Fruit fly (Drosophila melanogaster) whole organism, prepupa: ENCODE data around the gene CG33648.

ENCODE experiments used
- Blimp-1 ChIP-seq: fragments of 200-800 bp; sonication (Bioruptor generic); optimal IDR thresholded peaks from 3 replicates; lab custom pipeline; 2017; ENCODE audit warnings: missing biosample characterization, missing genetic modification characterization, mild to moderate bottlenecking, moderate library complexity, missing genetic modification reagents
- CG10669 ChIP-seq: fragments of 200-800 bp; sonication (Bioruptor generic); optimal IDR thresholded peaks from 3 replicates; lab custom pipeline; 2018; ENCODE audit warnings: missing biosample characterization, mild to moderate bottlenecking, missing genetic modification characterization, moderate library complexity
- CG11294 ChIP-seq: fragments of 200-800 bp; sonication (Bioruptor generic); IDR thresholded peaks from 2 replicates; pipeline ENCODE4 v1.3.6; 2022; ENCODE audit warnings: missing biosample characterization, missing genetic modification characterization
- CG11762 ChIP-seq: fragments of 200-800 bp; sonication (Bioruptor generic); optimal IDR thresholded peaks from 3 replicates; lab custom pipeline; 2016; ENCODE audit warnings: missing biosample characterization, missing genetic modification characterization; ENCODE audit not compliant: insufficient read depth
- CG11902 ChIP-seq: fragments of 200-800 bp; sonication (Bioruptor generic); optimal IDR thresholded peaks from 3 replicates; lab custom pipeline; 2016; ENCODE audit warnings: missing biosample characterization, missing genetic modification characterization
- CG15336 ChIP-seq: fragments of 200-800 bp; sonication (Bioruptor generic); IDR thresholded peaks from 2 replicates; pipeline ENCODE4 v1.3.6; 2022; ENCODE audit warnings: missing biosample characterization, missing genetic modification characterization
- CG16779 ChIP-seq: fragments of 200-800 bp; sonication (Bioruptor generic); optimal IDR thresholded peaks from 3 replicates; lab custom pipeline; 2017; ENCODE audit warnings: missing biosample characterization, mild to moderate bottlenecking, missing genetic modification characterization
- CG31627 ChIP-seq: fragments of 200-800 bp; sonication (Bioruptor generic); optimal IDR thresholded peaks from 3 replicates; lab custom pipeline; 2016; ENCODE audit warnings: missing biosample characterization, missing genetic modification characterization
- CG32006 ChIP-seq: fragments of 200-800 bp; sonication (Bioruptor generic); optimal IDR thresholded peaks from 3 replicates; lab custom pipeline; 2017; ENCODE audit warnings: missing biosample characterization, mild to moderate bottlenecking, missing genetic modification characterization
- CG34406 ChIP-seq: fragments of 200-800 bp; sonication (Bioruptor generic); optimal IDR thresholded peaks from 3 replicates; lab custom pipeline; 2016; ENCODE audit warnings: missing biosample characterization, missing genetic modification characterization
- CG3919 ChIP-seq: fragments of 200-800 bp; sonication (Bioruptor generic); optimal IDR thresholded peaks from 3 replicates; lab custom pipeline; 2016; ENCODE audit warnings: missing biosample characterization, missing genetic modification characterization
- CG4318 ChIP-seq: fragments of 200-800 bp; sonication (Bioruptor generic); optimal IDR thresholded peaks from 3 replicates; lab custom pipeline; 2017; ENCODE audit warnings: missing biosample characterization, mild to moderate bottlenecking, missing genetic modification characterization
- CG6163 ChIP-seq: fragments of 200-800 bp; sonication (Bioruptor generic); IDR thresholded peaks from 3 replicates; pipeline ENCODE4 v1.3.6; 2022; ENCODE audit warnings: missing biosample characterization, missing genetic modification characterization
- CG6276 ChIP-seq: fragments of 200-800 bp; sonication (Bioruptor generic); optimal IDR thresholded peaks from 2 replicates; lab custom pipeline; 2017; ENCODE audit warnings: missing biosample characterization, mild to moderate bottlenecking, missing genetic modification characterization
- CG6792 ChIP-seq: fragments of 200-800 bp; sonication (Bioruptor generic); optimal IDR thresholded peaks from 3 replicates; lab custom pipeline; 2016; ENCODE audit warnings: missing biosample characterization, missing genetic modification characterization
- CG6808 ChIP-seq: fragments of 200-800 bp; sonication (Bioruptor generic); optimal IDR thresholded peaks from 3 replicates; lab custom pipeline; 2017; ENCODE audit warnings: missing biosample characterization, missing genetic modification characterization, mild to moderate bottlenecking, moderate library complexity, missing genetic modification reagents
- CG7368 ChIP-seq: fragments of 200-800 bp; sonication (Bioruptor generic); optimal IDR thresholded peaks from 3 replicates; lab custom pipeline; 2016; ENCODE audit warnings: missing biosample characterization, missing genetic modification characterization
- CG8632 ChIP-seq: fragments of 200-800 bp; sonication (Bioruptor generic); optimal IDR thresholded peaks from 3 replicates; lab custom pipeline; 2016; ENCODE audit warnings: missing biosample characterization, missing genetic modification characterization
- CG9139 ChIP-seq: fragments of 200-800 bp; sonication (Bioruptor generic); optimal IDR thresholded peaks from 3 replicates; lab custom pipeline; 2017; ENCODE audit warnings: missing biosample characterization, mild to moderate bottlenecking, missing genetic modification characterization
- Eip93F ChIP-seq: fragments of 200-800 bp; sonication (Bioruptor generic); optimal IDR thresholded peaks from 2 replicates; lab custom pipeline; 2016; ENCODE audit warnings: missing biosample characterization, mild to moderate bottlenecking, missing genetic modification characterization
- Ets21C ChIP-seq: fragments of 200-800 bp; sonication (Bioruptor generic); optimal IDR thresholded peaks from 3 replicates; lab custom pipeline; 2016; ENCODE audit warnings: missing biosample characterization, missing genetic modification characterization
- Ets96B ChIP-seq: fragments of 200-800 bp; optimal IDR thresholded peaks from 2 replicates; lab custom pipeline; 2019; ENCODE audit warnings: missing biosample characterization, mild to moderate bottlenecking, missing genetic modification characterization, moderate library complexity
- Hr38 ChIP-seq: sonication (Bioruptor generic); optimal IDR thresholded peaks from 2 replicates; lab custom pipeline; 2016; ENCODE audit warnings: missing biosample characterization, missing genetic modification characterization
- Hr39 ChIP-seq: fragments of 200-800 bp; sonication (Bioruptor generic); optimal IDR thresholded peaks from 2 replicates; lab custom pipeline; 2016; ENCODE audit warnings: missing biosample characterization, missing genetic modification characterization
- Lpt ChIP-seq: fragments of 200-800 bp; sonication (Bioruptor generic); optimal IDR thresholded peaks from 3 replicates; lab custom pipeline; 2016; ENCODE audit warnings: missing biosample characterization, missing genetic modification characterization
- Met ChIP-seq: fragments of 200-800 bp; sonication (Bioruptor generic); optimal IDR thresholded peaks from 3 replicates; lab custom pipeline; 2016; ENCODE audit warnings: missing biosample characterization, missing genetic modification characterization
- OdsH ChIP-seq: fragments of 200-800 bp; sonication (Bioruptor generic); optimal IDR thresholded peaks from 3 replicates; lab custom pipeline; 2016; ENCODE audit warnings: missing biosample characterization, missing genetic modification characterization
- Sox14 ChIP-seq: fragments of 200-800 bp; sonication (Bioruptor generic); optimal IDR thresholded peaks from 3 replicates; lab custom pipeline; 2016; ENCODE audit warnings: missing biosample characterization, missing genetic modification characterization
- achi ChIP-seq: fragments of 200-800 bp; sonication (Bioruptor generic); optimal IDR thresholded peaks from 3 replicates; lab custom pipeline; 2016; ENCODE audit warnings: missing biosample characterization, missing genetic modification characterization
- acj6 ChIP-seq: fragments of 200-800 bp; sonication (Bioruptor generic); optimal IDR thresholded peaks from 3 replicates; lab custom pipeline; 2016; ENCODE audit warnings: missing biosample characterization, missing genetic modification characterization
- cyc ChIP-seq: fragments of 200-800 bp; sonication (Bioruptor generic); optimal IDR thresholded peaks from 3 replicates; lab custom pipeline; 2016; ENCODE audit warnings: missing biosample characterization, missing genetic modification characterization
- dac ChIP-seq: fragments of 200-800 bp; sonication (Bioruptor generic); optimal IDR thresholded peaks from 2 replicates; lab custom pipeline; 2017; ENCODE audit warnings: missing biosample characterization, mild to moderate bottlenecking, missing genetic modification characterization
- eg ChIP-seq: fragments of 200-800 bp; sonication (Bioruptor generic); IDR thresholded peaks from 3 replicates; pipeline ENCODE4 v1.3.6; 2022; ENCODE audit warnings: missing biosample characterization, missing genetic modification characterization
- esn ChIP-seq: fragments of 200-800 bp; sonication (Bioruptor generic); optimal IDR thresholded peaks from 2 replicates; lab custom pipeline; 2016; ENCODE audit warnings: missing biosample characterization, mild to moderate bottlenecking, missing genetic modification characterization, moderate library complexity
- fd59A ChIP-seq: fragments of 200-800 bp; sonication (Bioruptor generic); optimal IDR thresholded peaks from 2 replicates; lab custom pipeline; 2017; ENCODE audit warnings: missing biosample characterization, mild to moderate bottlenecking, missing genetic modification characterization, missing genetic modification reagents
- fd85E ChIP-seq: fragments of 200-800 bp; sonication (Bioruptor generic); optimal IDR thresholded peaks from 3 replicates; lab custom pipeline; 2016; ENCODE audit warnings: missing biosample characterization, missing genetic modification characterization
- net ChIP-seq: fragments of 200-800 bp; sonication (Bioruptor generic); optimal IDR thresholded peaks from 3 replicates; lab custom pipeline; 2016; ENCODE audit warnings: missing biosample characterization, missing genetic modification characterization
- pdm3 ChIP-seq: fragments of 200-800 bp; sonication (Bioruptor generic); optimal IDR thresholded peaks from 3 replicates; lab custom pipeline; 2016; ENCODE audit warnings: missing biosample characterization, missing genetic modification characterization
- spab ChIP-seq: fragments of 200-800 bp; sonication (Bioruptor generic); optimal IDR thresholded peaks from 2 replicates; lab custom pipeline; 2017; ENCODE audit warnings: missing biosample characterization, mild to moderate bottlenecking, missing genetic modification characterization, missing genetic modification reagents
- ss ChIP-seq, 2 experiments: fragments of 200-800 bp; sonication (Bioruptor generic); optimal IDR thresholded peaks; 2 replicates in 1 of 2; 3 replicates in 1 of 2; lab custom pipeline; 2017 to 2018; ENCODE audit warnings: mild to moderate bottlenecking in 2 of 2, missing biosample characterization in 2 of 2, missing genetic modification characterization in 2 of 2, moderate library complexity in 1 of 2
- topi ChIP-seq: fragments of 200-800 bp; sonication (Bioruptor generic); optimal IDR thresholded peaks from 3 replicates; lab custom pipeline; 2016; ENCODE audit warnings: missing biosample characterization, missing genetic modification characterization

The CG33648 gene

DNA sequence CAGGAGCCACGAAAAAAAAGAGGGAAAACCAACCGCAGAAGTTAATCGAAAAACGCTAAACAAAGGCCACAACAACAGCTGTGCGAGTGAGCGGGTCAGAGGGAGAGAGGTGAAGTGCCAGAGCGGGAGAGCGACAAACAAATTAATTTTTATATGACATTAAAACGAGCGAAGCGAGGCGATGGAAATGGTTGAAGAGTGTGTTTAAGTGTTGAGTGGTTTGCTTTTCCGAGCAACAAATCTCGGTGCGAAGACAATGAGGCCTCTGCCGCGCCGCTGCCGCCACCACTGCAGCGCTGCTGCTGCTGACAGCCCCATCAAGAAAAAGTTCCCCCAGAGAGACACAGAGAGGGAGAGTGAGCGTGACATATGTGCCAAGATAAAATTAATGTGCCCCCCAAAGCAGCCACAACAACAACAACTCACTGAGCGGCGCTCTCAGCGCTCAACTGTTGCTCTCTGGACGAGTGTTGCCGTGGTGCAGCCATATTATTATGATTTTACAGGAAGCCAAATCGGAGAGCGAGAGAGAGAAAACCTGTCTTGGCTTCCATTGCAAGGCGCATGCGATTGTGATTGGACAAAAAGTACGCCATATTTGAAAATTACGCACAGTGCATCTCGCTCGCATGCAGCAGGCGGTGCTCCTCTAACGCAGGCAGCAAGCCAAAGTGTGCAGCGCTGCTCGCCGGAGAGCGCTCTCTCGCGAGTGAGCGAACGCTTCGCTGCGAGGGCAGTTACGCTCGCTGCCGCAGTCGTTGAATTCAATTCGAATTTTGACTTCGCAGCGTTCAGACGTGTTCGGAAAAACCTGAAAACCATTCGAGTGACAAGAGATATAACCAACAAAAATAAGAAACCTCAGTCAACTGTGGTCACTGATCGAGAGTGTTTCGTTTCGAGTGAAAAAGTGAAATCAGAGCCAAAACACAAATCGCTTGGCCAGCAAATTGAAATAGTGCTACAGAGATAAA, 33.7 kb upstream of the CG33648 start, which contains the start of gene noc (continued):
- peak; percentile 26 for TF ChIP-seq spab (GFP tag; lab: Kevin White, UChicago)
- TF ChIP-seq dac (GFP tag; lab: Kevin White, UChicago): no peak
- TF ChIP-seq Met: peak; percentile 26
- peak; percentile 59 for TF ChIP-seq CG16779 (tag; lab: Kevin White, UChicago)
- peak; percentile 63 for TF ChIP-seq Sox14 (GFP tag; lab: Kevin White, UChicago)
- TF ChIP-seq CG3919 (GFP tag; lab: Kevin White, UChicago): peak; percentile 67
- peak; percentile 63 for TF ChIP-seq CG6163 (GFP tag; lab: Robert Waterston, UW)
- TF ChIP-seq topi (GFP tag; lab: Kevin White, UChicago): peak; percentile 17
- TF ChIP-seq CG15336 (GFP tag; lab: Robert Waterston, UW): peak; percentile 50
- TF ChIP-seq fd59A: no peak
- peak; percentile 78 for TF ChIP-seq Blimp-1
- TF ChIP-seq cyc (GFP tag; lab: Kevin White, UChicago): peak; percentile 15
- peak; percentile 19 for TF ChIP-seq CG9139 (GFP tag; lab: Kevin White, UChicago)
- peak; percentile 25 to 47 for TF ChIP-seq ss (GFP tag; optimal IDR thresholded peaks at IDR 0.05; lab: Kevin White, UChicago)
- TF ChIP-seq Hr39 (GFP tag; lab: Kevin White, UChicago): no peak
- no peak for TF ChIP-seq CG8632 (GFP tag; lab: Kevin White, UChicago)
- TF ChIP-seq CG6808 (GFP tag; lab: Kevin White, UChicago): no peak
- peak; percentile 14 for TF ChIP-seq CG10669 (GFP tag; lab: Kevin White, UChicago)
- TF ChIP-seq eg (GFP tag; lab: Robert Waterston, UW): peak; percentile 63; the same call in 2 of the 3 replicates
- peak; percentile 25 for TF ChIP-seq pdm3
- peak; percentile 25 for TF ChIP-seq CG6276 (GFP tag; lab: Kevin White, UChicago)
- TF ChIP-seq CG6792 (GFP tag; lab: Kevin White, UChicago): peak; percentile 25
- no peak for TF ChIP-seq Lpt (GFP tag; lab: Kevin White, UChicago)
- TF ChIP-seq achi (GFP tag; lab: Kevin White, UChicago): peak; percentile 32
- TF ChIP-seq net (GFP tag; lab: Kevin White, UChicago): peak; percentile 38
- peak; percentile 48 for TF ChIP-seq CG7368 (GFP tag; lab: Kevin White, UChicago)
- TF ChIP-seq CG31627 (GFP tag; lab: Kevin White, UChicago): no peak
- TF ChIP-seq Ets21C (GFP tag; lab: Kevin White, UChicago): no peak
- peak; percentile 25 for TF ChIP-seq CG11762
- no peak for TF ChIP-seq Eip93F (GFP tag; lab: Kevin White, UChicago)
- no peak for TF ChIP-seq CG32006
- no peak for TF ChIP-seq OdsH (GFP tag; lab: Kevin White, UChicago)
- peak; percentile 51 for TF ChIP-seq fd85E
- TF ChIP-seq esn (GFP tag; lab: Kevin White, UChicago): peak; percentile 27
- no peak for TF ChIP-seq acj6 (GFP tag; lab: Kevin White, UChicago)
- TF ChIP-seq CG11294 (GFP tag; lab: Robert Waterston, UW): no peak; the same call in 1 of the 2 replicates
- TF ChIP-seq CG34406: no peak
- TF ChIP-seq Ets96B (tag; lab: Kevin White, UChicago): no peak
- no peak for TF ChIP-seq CG4318 (GFP tag; lab: Kevin White, UChicago)
- TF ChIP-seq CG11902 (GFP tag; lab: Kevin White, UChicago): no peak
- no peak for TF ChIP-seq Hr38 (GFP tag; lab: Kevin White, UChicago)
- TF ChIP-seq, all 60 proteins: peak for 37
